Worm (Caenorhabditis elegans): Measurements from ENCODE around the gene ins-37.

- TF ChIP-seq nfya-1 (tag; optimal IDR thresholded peaks at IDR 0.05) (peak; percentile 95), npax-4 (tag; optimal IDR thresholded peaks at IDR 0.05) (no peak), zip-5 (tag; optimal IDR thresholded peaks at IDR 0.05) (no peak), pqm-1 (tag; optimal IDR thresholded peaks at IDR 0.05) (no peak), dmd-4 (tag; optimal IDR thresholded peaks at IDR 0.05; ENCODE audit: borderline replicate concordance) (no peak), ama-1 (optimal IDR thresholded peaks at IDR 0.05) (no peak), ceh-19 (GFP tag; optimal IDR thresholded peaks at IDR 0.05) (no peak), pax-1 (tag; optimal IDR thresholded peaks at IDR 0.05) (no peak), lin-11 (tag; optimal IDR thresholded peaks at IDR 0.05) (no peak), F13H6.1 (tag; optimal IDR thresholded peaks at IDR 0.05) (no peak), dve-1 (tag; optimal IDR thresholded peaks at IDR 0.05) (no peak)
Observed at ce11 chrII:13855352-13855751, 19.4 kb upstream of the ins-37 start.
